Worm (Caenorhabditis elegans): ENCODE measurements around the gene C17C3.1.

C17C3.1 gene

DNA sequence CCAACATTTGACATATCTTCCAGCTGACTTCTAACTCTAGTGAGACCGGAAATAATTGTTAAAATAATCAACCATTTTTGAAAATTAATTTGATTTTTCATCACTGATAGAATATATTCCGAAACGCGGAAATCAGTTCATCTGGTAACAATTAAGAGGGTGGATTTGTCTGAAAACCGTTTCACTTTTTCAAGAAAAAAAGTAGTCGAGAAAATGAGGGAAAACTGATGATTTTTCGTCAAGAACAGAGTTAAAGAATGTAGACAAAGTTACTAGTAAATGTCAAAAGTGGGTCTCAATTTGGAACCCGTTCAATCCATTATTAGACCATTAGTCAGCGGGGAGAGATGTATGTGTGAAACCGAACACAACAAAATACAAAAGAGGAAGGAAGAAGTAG is 32.8 kb downstream of the C17C3.1 start, which contains the start of gene C17G10.6:
Gene C17G10.6, minus strand, starts transcription at position 101 of the 400 bp plus-strand sequence.
- TF ChIP-seq F39B2.1 (GFP tag; IDR thresholded peaks at IDR 0.05) (no peak), F37B4.10 (GFP tag; IDR thresholded peaks at IDR 0.05) (no peak), hlh-26 (GFP tag; conservative IDR thresholded peaks at IDR 0.05) (no peak), hrde-1 (tag; optimal IDR thresholded peaks at IDR 0.05; ENCODE audit: borderline replicate concordance) (no peak)

DNA sequence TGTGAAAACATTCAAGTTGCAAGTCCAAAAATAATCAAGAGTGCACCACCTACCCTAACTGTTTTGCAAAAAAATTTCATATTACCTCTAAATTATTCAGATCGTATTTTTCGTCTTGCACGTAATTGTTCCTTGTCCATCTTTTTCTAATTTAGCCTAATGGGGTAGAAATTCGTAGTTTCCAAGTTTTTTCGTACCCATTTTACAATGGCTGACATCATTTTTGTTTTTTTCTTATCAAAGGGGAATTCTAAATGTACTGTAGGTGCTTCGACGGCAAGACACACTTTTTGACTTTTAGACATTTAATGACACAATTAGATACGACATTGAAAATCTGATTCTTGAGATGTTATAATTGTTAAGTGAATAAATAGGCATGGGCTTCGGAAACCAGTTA is 34.1 kb downstream of the C17C3.1 start:
- TF ChIP-seq pbrm-1 (GFP tag; IDR thresholded peaks at IDR 0.05) (no peak), xnd-1 (tag; optimal IDR thresholded peaks at IDR 0.05) (no peak), ets-4 (GFP tag; optimal IDR thresholded peaks at IDR 0.05) (no peak), sptf-2 (GFP tag; optimal IDR thresholded peaks at IDR 0.05) (no peak), sdz-38 (tag; optimal IDR thresholded peaks at IDR 0.05) (no peak), chd-7 (tag; optimal IDR thresholded peaks at IDR 0.05) (no peak), ztf-25 (GFP tag; IDR thresholded peaks at IDR 0.05) (no peak), snpc-4 (GFP tag; optimal IDR thresholded peaks at IDR 0.05) (no peak), snpc-4 (tag; optimal IDR thresholded peaks at IDR 0.05) (no peak), F10E7.11 (tag; optimal IDR thresholded peaks at IDR 0.05) (no peak), lsy-27 (tag; optimal IDR thresholded peaks at IDR 0.05; ENCODE audit: borderline replicate concordance, insufficient read depth) (no peak), rec-8 (tag; optimal IDR thresholded peaks at IDR 0.05) (no peak), ztf-22 (GFP tag; optimal IDR thresholded peaks at IDR 0.05) (no peak), nhr-27 (tag; optimal IDR thresholded peaks at IDR 0.05) (no peak)

ce11 chrII:5605538-5605945 is 35.2 kb downstream of the C17C3.1 start:
- TF ChIP-seq somi-1 (GFP tag; optimal IDR thresholded peaks at IDR 0.05) (peak; percentile 77), mcd-1 (GFP tag; IDR thresholded peaks at IDR 0.05) (0 out of 2 replicates have a peak, but pooled peaks have one; percentile 14), K11D2.4 (GFP tag; IDR thresholded peaks at IDR 0.05) (0 out of 2 replicates have a peak, but pooled peaks have one; percentile 25), hmg-1.2 (GFP tag; IDR thresholded peaks at IDR 0.05) (0 out of 2 replicates have a peak, but pooled peaks have one; percentile 14), lin-40 (tag; optimal IDR thresholded peaks at IDR 0.05) (peak; percentile 80), die-1 (tag; optimal IDR thresholded peaks at IDR 0.05) (peak; percentile 49), snpc-4 (GFP tag; optimal IDR thresholded peaks at IDR 0.05) (no peak), snpc-4 (tag; optimal IDR thresholded peaks at IDR 0.05) (peak in 1 of 4 experiments; percentile 40), nhr-80 (tag; optimal IDR thresholded peaks at IDR 0.05) (peak; percentile 54), Y67H2A.10 (GFP tag; conservative IDR thresholded peaks at IDR 0.05) (no peak), Y95B8A.8 (GFP tag; IDR thresholded peaks at IDR 0.05) (no peak), ztf-26 (tag; optimal IDR thresholded peaks at IDR 0.05) (peak; percentile 88), F49E8.2 (tag; optimal IDR thresholded peaks at IDR 0.05; ENCODE audit: insufficient read depth) (no peak), D2030.7 (GFP tag; IDR thresholded peaks at IDR 0.05) (no peak)

DNA sequence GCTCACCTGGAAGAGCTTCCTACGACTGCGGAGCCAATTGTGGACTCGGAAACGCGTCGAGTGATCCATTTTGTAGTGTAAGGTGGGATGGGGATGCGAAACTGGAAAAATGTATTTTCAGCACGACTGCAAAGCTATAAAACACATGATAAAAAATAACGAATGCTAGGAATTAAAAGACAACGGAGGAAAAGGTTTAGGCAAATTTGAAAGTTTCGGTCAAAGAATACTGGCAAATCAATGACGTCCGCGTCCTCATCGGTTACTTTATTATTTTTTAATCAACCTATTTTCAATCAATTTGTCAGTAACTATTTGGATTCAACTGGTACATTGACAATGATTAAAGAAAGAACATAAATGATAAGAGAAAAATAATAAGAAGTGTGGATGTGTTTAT is 37.4 kb downstream of the C17C3.1 start, which contains the start of gene C17G10.7:
Gene C17G10.7, minus strand, starts transcription at position 101 of the 400 bp plus-strand sequence.
- TF ChIP-seq bed-2 (GFP tag; IDR thresholded peaks at IDR 0.05): no peak

- TF ChIP-seq madf-6 (GFP tag; IDR thresholded peaks at IDR 0.05) (peak; percentile 15; the same call in 1 of the 2 replicates), madf-3 (GFP tag; IDR thresholded peaks at IDR 0.05) (0 out of 2 replicates have a peak, but pooled peaks have one; percentile 28), snpc-3.4 (tag; optimal IDR thresholded peaks at IDR 0.05) (peak; percentile 49), T26A5.8 (tag; optimal IDR thresholded peaks at IDR 0.05) (no peak), ZK185.1 (tag; optimal IDR thresholded peaks at IDR 0.05; ENCODE audit: poor library complexity, severe bottlenecking) (peak; percentile 49), snpc-4 (GFP tag; optimal IDR thresholded peaks at IDR 0.05) (no peak), snpc-4 (tag; optimal IDR thresholded peaks at IDR 0.05) (peak in 2 of 4 experiments; percentile 37 to 39)
Observed at ce11 chrII:5619298-5619697, 48.9 kb downstream of the C17C3.1 start, which contains the start of gene dhs-6. Gene dhs-6, minus strand, starts transcription at chrII:5619319.
